Fruit fly (Drosophila melanogaster) whole organism, embryonic: ENCODE results near the gene CG14280.

Experiments
- ATbp ChIP-seq: fragments of 200-800 bp; sonication (Bioruptor generic); optimal IDR thresholded peaks from 2 replicates; lab custom pipeline; 2017; ENCODE audit warnings: missing biosample characterization, mild to moderate bottlenecking, missing genetic modification characterization, missing genetic modification reagents
- CG12236 ChIP-seq: fragments of 200-800 bp; sonication (Bioruptor generic); optimal IDR thresholded peaks from 2 replicates; lab custom pipeline; 2016; ENCODE audit warnings: missing biosample characterization, missing genetic modification characterization
- CG13894 ChIP-seq: fragments of 200-800 bp; sonication (Bioruptor generic); optimal IDR thresholded peaks from 3 replicates; lab custom pipeline; 2018; ENCODE audit warnings: missing biosample characterization, mild to moderate bottlenecking, missing genetic modification characterization, moderate library complexity
- CG18599 ChIP-seq: fragments of 200-800 bp; sonication (Bioruptor generic); optimal IDR thresholded peaks from 3 replicates; lab custom pipeline; 2017; ENCODE audit warnings: missing biosample characterization, missing genetic modification characterization, mild to moderate bottlenecking, moderate library complexity, missing genetic modification reagents
- CHES-1-like ChIP-seq: fragments of 200-800 bp; sonication (Bioruptor generic); optimal IDR thresholded peaks from 2 replicates; lab custom pipeline; 2016; ENCODE audit warnings: missing biosample characterization, missing genetic modification characterization
- Hr3 ChIP-seq: fragments of 200-800 bp; sonication (Bioruptor generic); optimal IDR thresholded peaks from 3 replicates; lab custom pipeline; 2016; ENCODE audit warnings: missing biosample characterization, missing genetic modification characterization
- gce ChIP-seq: fragments of 200-800 bp; sonication (Bioruptor generic); IDR thresholded peaks from 3 replicates; pipeline ENCODE4 v1.3.6; 2022; ENCODE audit warnings: missing biosample characterization, missing genetic modification characterization
- pho ChIP-seq: fragments of 200-800 bp; sonication (Bioruptor generic); optimal IDR thresholded peaks from 2 replicates; lab custom pipeline; 2016; ENCODE audit warnings: missing biosample characterization, missing genetic modification characterization
- scrt ChIP-seq: fragments of 200-800 bp; sonication (Bioruptor generic); optimal IDR thresholded peaks from 2 replicates; lab custom pipeline; 2018; ENCODE audit warnings: missing biosample characterization, mild to moderate bottlenecking, missing genetic modification characterization, moderate library complexity

DNA sequence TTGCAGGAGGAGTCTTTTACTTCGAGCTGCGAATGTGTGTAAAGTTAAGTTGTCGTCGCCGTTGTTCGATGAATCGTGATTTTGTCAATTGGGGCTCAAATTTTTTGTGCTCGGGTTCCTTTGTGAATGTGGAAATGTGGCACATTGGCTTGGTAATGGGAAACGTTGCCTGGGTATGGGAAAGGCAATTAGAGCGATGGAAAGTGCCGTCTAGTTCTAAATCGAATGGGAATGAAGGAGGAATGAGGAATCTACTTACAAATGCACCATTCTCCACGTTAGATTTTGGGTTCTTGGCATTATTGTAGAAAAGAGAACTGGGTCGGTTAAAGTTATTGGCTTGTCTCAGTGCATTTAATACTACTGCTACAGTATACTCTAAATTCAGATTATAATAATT lies 41.0 kb downstream of the CG14280 start, which contains the start of gene CG44174:
- no peak for TF ChIP-seq pho (GFP tag; lab: Kevin White, UChicago)
- TF ChIP-seq ATbp (GFP tag; lab: Kevin White, UChicago): no peak
- TF ChIP-seq Hr3 (GFP tag; lab: Kevin White, UChicago): no peak
- no peak for TF ChIP-seq CG13894 (tag; lab: Kevin White, UChicago)
- no peak for TF ChIP-seq gce
- no peak for TF ChIP-seq CHES-1-like (GFP tag; lab: Kevin White, UChicago)
- TF ChIP-seq CG12236 (GFP tag; lab: Kevin White, UChicago): no peak
- no peak for TF ChIP-seq scrt (GFP tag; lab: Kevin White, UChicago)
- no peak for TF ChIP-seq CG18599 (GFP tag; lab: Kevin White, UChicago)
